Worm (Caenorhabditis elegans) whole organism, young adult: ENCODE measurements around the gene ZC155.2.

ENCODE experiments used
- B0035.1 ChIP-seq: sonication (generic microtip); optimal IDR thresholded peaks from 2 replicates; lab custom pipeline; 2016; ENCODE audit warnings: missing genetic modification characterization, mild to moderate bottlenecking, missing compliant biosample characterization, missing genotype, missing genetic modification reagents
- F22D6.2 ChIP-seq: sonication (generic microtip); optimal IDR thresholded peaks from 2 replicates; lab custom pipeline; 2016; ENCODE audit warnings: mild to moderate bottlenecking, missing genetic modification characterization, missing compliant biosample characterization
- F55B11.4 ChIP-seq: sonication (generic microtip); optimal IDR thresholded peaks from 2 replicates; lab custom pipeline; 2016; ENCODE audit warnings: missing compliant biosample characterization, missing genetic modification characterization, borderline replicate concordance; ENCODE audit not compliant: insufficient read depth
- F57A8.1 ChIP-seq: fragments of 200-800 bp; sonication (Bioruptor generic); optimal IDR thresholded peaks from 2 replicates; lab custom pipeline; 2018; ENCODE audit warnings: mild to moderate bottlenecking, missing genetic modification characterization, moderate library complexity, missing compliant biosample characterization
- T26A5.8 ChIP-seq: sonication (generic microtip); optimal IDR thresholded peaks from 2 replicates; lab custom pipeline; 2016; ENCODE audit warnings: missing genetic modification characterization, missing compliant biosample characterization
- Y53F4B.3 ChIP-seq: fragments of 200-800 bp; sonication (Bioruptor generic); IDR thresholded peaks from 2 replicates; pipeline ENCODE4 v1.3.6; 2022; ENCODE audit warnings: missing genetic modification reagents, missing genetic modification characterization, missing compliant biosample characterization
- Y95B8A.8 ChIP-seq: fragments of 200-800 bp; sonication (Bioruptor generic); IDR thresholded peaks from 2 replicates; pipeline ENCODE4 v1.3.6; 2022; ENCODE audit warnings: missing genetic modification reagents, missing genetic modification characterization, missing compliant biosample characterization
- ZK185.1 ChIP-seq: sonication (generic microtip); optimal IDR thresholded peaks from 2 replicates; lab custom pipeline; 2016; ENCODE audit warnings: mild to moderate bottlenecking, missing genetic modification characterization, missing compliant biosample characterization; ENCODE audit not compliant: poor library complexity, severe bottlenecking
- ama-1 ChIP-seq, 3 experiments: fragments of 150-350 bp in 1 of 3; sonication (generic microtip) in 2 of 3; optimal IDR thresholded peaks; 2 replicates each; lab custom pipeline; 2014 to 2018; ENCODE audit warnings: missing biosample characterization in 2 of 3, missing genetic modification characterization in 2 of 3, missing genetic modification reagents in 2 of 3
- aptf-2 ChIP-seq: fragments of 200-800 bp; sonication (Bioruptor generic); conservative IDR thresholded peaks from 2 replicates; pipeline ENCODE4 v1.3.6; 2022; ENCODE audit warnings: missing genetic modification reagents, missing genetic modification characterization, missing compliant biosample characterization
- attf-5 ChIP-seq: fragments of 200-800 bp; sonication (Bioruptor generic); optimal IDR thresholded peaks from 2 replicates; lab custom pipeline; 2018; ENCODE audit warnings: mild to moderate bottlenecking, missing genetic modification characterization, missing compliant biosample characterization
- attf-6 ChIP-seq: fragments of 200-800 bp; sonication (Bioruptor generic); IDR thresholded peaks from 2 replicates; pipeline ENCODE4 v1.3.6; 2022; ENCODE audit warnings: missing genetic modification reagents, missing genetic modification characterization, missing compliant biosample characterization
- bed-2 ChIP-seq: fragments of 200-800 bp; sonication (Bioruptor generic); IDR thresholded peaks from 2 replicates; pipeline ENCODE4 v1.3.6; 2022; ENCODE audit warnings: missing genetic modification reagents, missing genetic modification characterization, missing compliant biosample characterization
- ccch-3 ChIP-seq: fragments of 200-800 bp; sonication (Bioruptor generic); optimal IDR thresholded peaks from 2 replicates; lab custom pipeline; 2018; ENCODE audit warnings: mild to moderate bottlenecking, missing genetic modification characterization, missing compliant biosample characterization
- ceh-100 ChIP-seq: fragments of 200-800 bp; sonication (Bioruptor generic); IDR thresholded peaks from 2 replicates; pipeline ENCODE4 v1.3.6; 2022; ENCODE audit warnings: missing genetic modification reagents, missing genetic modification characterization, missing compliant biosample characterization
- ceh-40 ChIP-seq: fragments of 200-800 bp; sonication (Bioruptor generic); IDR thresholded peaks from 2 replicates; pipeline ENCODE4 v1.3.6; 2022; ENCODE audit warnings: missing genetic modification characterization, missing compliant biosample characterization
- dpff-1 ChIP-seq: sonication (generic microtip); optimal IDR thresholded peaks from 2 replicates; lab custom pipeline; 2017; ENCODE audit warnings: mild to moderate bottlenecking, missing genetic modification characterization, missing compliant biosample characterization
- dpl-1 ChIP-seq: fragments of 150-350 bp; optimal IDR thresholded peaks from 2 replicates; lab custom pipeline; 2014; ENCODE audit warnings: missing biosample characterization, missing genetic modification reagents, missing genetic modification characterization
- efl-1 ChIP-seq: fragments of 150-350 bp; optimal IDR thresholded peaks from 2 replicates; lab custom pipeline; 2014; ENCODE audit warnings: missing biosample characterization, missing genetic modification reagents, missing genetic modification characterization
- egl-18 ChIP-seq: fragments of 200-800 bp; sonication (Bioruptor generic); IDR thresholded peaks from 2 replicates; pipeline ENCODE4 v1.3.6; 2022; ENCODE audit warnings: missing genetic modification reagents, missing genetic modification characterization, missing compliant biosample characterization
- egl-44 ChIP-seq: fragments of 200-800 bp; sonication (Bioruptor generic); IDR thresholded peaks from 2 replicates; pipeline ENCODE4 v1.3.6; 2022; ENCODE audit warnings: missing genetic modification reagents, missing genetic modification characterization, missing compliant biosample characterization
- egrh-3 ChIP-seq: fragments of 200-800 bp; sonication (Bioruptor generic); IDR thresholded peaks from 2 replicates; pipeline ENCODE4 v1.3.6; 2022; ENCODE audit warnings: missing genetic modification reagents, missing genetic modification characterization, missing compliant biosample characterization
- ekl-4 ChIP-seq: fragments of 200-800 bp; sonication (Bioruptor generic); IDR thresholded peaks from 2 replicates; pipeline ENCODE4 v1.3.6; 2022; ENCODE audit warnings: missing genetic modification reagents, missing genetic modification characterization, missing compliant biosample characterization
- ets-4 ChIP-seq: fragments of 200-800 bp; sonication (Bioruptor generic); optimal IDR thresholded peaks from 2 replicates; lab custom pipeline; 2018; ENCODE audit warnings: mild to moderate bottlenecking, missing genetic modification characterization, missing compliant biosample characterization
- hmg-20 ChIP-seq: fragments of 200-800 bp; sonication (Bioruptor generic); IDR thresholded peaks from 2 replicates; pipeline ENCODE4 v1.3.6; 2022; ENCODE audit warnings: missing genetic modification reagents, missing genetic modification characterization, missing compliant biosample characterization
- hrde-1 ChIP-seq: sonication (generic microtip); optimal IDR thresholded peaks from 2 replicates; lab custom pipeline; 2016; ENCODE audit warnings: missing genetic modification characterization, mild to moderate bottlenecking, missing compliant biosample characterization, moderate library complexity, missing genotype, missing genetic modification reagents, borderline replicate concordance
- lin-35 ChIP-seq, 3 experiments: fragments of 150-350 bp in 2 of 3; sonication (generic microtip) in 1 of 3; optimal IDR thresholded peaks; 2 replicates each; lab custom pipeline; 2014 to 2018; ENCODE audit warnings: missing biosample characterization in 3 of 3, missing genetic modification characterization in 3 of 3, missing genetic modification reagents in 3 of 3
- lin-40 ChIP-seq: sonication (generic microtip); optimal IDR thresholded peaks from 2 replicates; lab custom pipeline; 2016; ENCODE audit warnings: missing genetic modification characterization, mild to moderate bottlenecking, missing compliant biosample characterization, missing genotype, missing genetic modification reagents
- lir-1 ChIP-seq: fragments of 200-800 bp; sonication (Bioruptor generic); conservative IDR thresholded peaks from 2 replicates; pipeline ENCODE4 v1.3.6; 2022; ENCODE audit warnings: missing genetic modification reagents, missing genetic modification characterization, missing compliant biosample characterization
- lsl-1 ChIP-seq: fragments of 200-800 bp; sonication (Bioruptor generic); optimal IDR thresholded peaks from 2 replicates; lab custom pipeline; 2018; ENCODE audit warnings: mild to moderate bottlenecking, missing genetic modification characterization, moderate library complexity, missing compliant biosample characterization
- lsy-27 ChIP-seq: sonication (generic microtip); optimal IDR thresholded peaks from 2 replicates; lab custom pipeline; 2017; ENCODE audit warnings: missing genetic modification characterization, mild to moderate bottlenecking, missing compliant biosample characterization, antibody characterized with exemption, missing genotype, borderline replicate concordance; ENCODE audit not compliant: insufficient read depth
- madf-10 ChIP-seq: sonication (generic microtip); optimal IDR thresholded peaks from 2 replicates; lab custom pipeline; 2016; ENCODE audit warnings: mild to moderate bottlenecking, missing genetic modification characterization, missing compliant biosample characterization
- mcd-1 ChIP-seq: fragments of 200-800 bp; sonication (Bioruptor generic); IDR thresholded peaks from 2 replicates; pipeline ENCODE4 v1.3.6; 2022; ENCODE audit warnings: missing genetic modification reagents, missing genetic modification characterization, missing compliant biosample characterization
- mel-28 ChIP-seq: sonication (generic microtip); optimal IDR thresholded peaks from 2 replicates; lab custom pipeline; 2016; ENCODE audit warnings: borderline replicate concordance, mild to moderate bottlenecking, missing genetic modification characterization, missing compliant biosample characterization
- mes-4 ChIP-seq: sonication (generic microtip); optimal IDR thresholded peaks from 2 replicates; lab custom pipeline; 2016; ENCODE audit warnings: missing genotype, missing genetic modification characterization, missing compliant biosample characterization
- nfya-1 ChIP-seq: sonication (generic microtip); optimal IDR thresholded peaks from 2 replicates; lab custom pipeline; 2017; ENCODE audit warnings: antibody characterized with exemption, missing compliant biosample characterization, missing genetic modification characterization, borderline replicate concordance; ENCODE audit not compliant: insufficient read depth
- nhr-27 ChIP-seq: fragments of 200-800 bp; sonication (Bioruptor generic); optimal IDR thresholded peaks from 2 replicates; lab custom pipeline; 2018; ENCODE audit warnings: mild to moderate bottlenecking, missing genetic modification characterization, moderate library complexity, missing compliant biosample characterization
- nhr-80 ChIP-seq: sonication (generic microtip); optimal IDR thresholded peaks from 2 replicates; lab custom pipeline; 2016; ENCODE audit warnings: missing genetic modification characterization, missing compliant biosample characterization
- pbrm-1 ChIP-seq: fragments of 200-800 bp; sonication (Bioruptor generic); IDR thresholded peaks from 2 replicates; pipeline ENCODE4 v1.3.6; 2022; ENCODE audit warnings: missing genetic modification reagents, missing genetic modification characterization, missing compliant biosample characterization
- rec-8 ChIP-seq, 2 experiments: sonication (generic microtip); optimal IDR thresholded peaks; 2 replicates each; lab custom pipeline; 2016; ENCODE audit warnings: mild to moderate bottlenecking in 2 of 2, missing genetic modification characterization in 2 of 2, missing genetic modification reagents in 2 of 2, missing genotype in 2 of 2, missing biosample characterization in 1 of 2, missing compliant biosample characterization in 1 of 2, moderate library complexity in 1 of 2
- sdz-38 ChIP-seq: sonication (generic microtip); optimal IDR thresholded peaks from 2 replicates; lab custom pipeline; 2016; ENCODE audit warnings: missing genotype, missing genetic modification characterization, missing compliant biosample characterization
- snpc-1.1 ChIP-seq: sonication (generic microtip); optimal IDR thresholded peaks from 2 replicates; lab custom pipeline; 2017; ENCODE audit warnings: missing genetic modification characterization, mild to moderate bottlenecking, missing compliant biosample characterization, antibody characterized with exemption, moderate library complexity, missing genotype, missing genetic modification reagents; ENCODE audit not compliant: insufficient read depth
- snpc-3.4 ChIP-seq: sonication (generic microtip); optimal IDR thresholded peaks from 2 replicates; lab custom pipeline; 2017; ENCODE audit warnings: missing genetic modification characterization, mild to moderate bottlenecking, missing compliant biosample characterization, antibody characterized with exemption, moderate library complexity, missing genotype, missing genetic modification reagents
- tbp1 ChIP-seq: fragments of 200-800 bp; sonication (Bioruptor generic); optimal IDR thresholded peaks from 2 replicates; lab custom pipeline; 2018; ENCODE audit warnings: mild to moderate bottlenecking, missing genetic modification characterization, missing compliant biosample characterization
- unc-62 ChIP-seq: fragments of 150-350 bp; optimal IDR thresholded peaks from 2 replicates; lab custom pipeline; 2014; ENCODE audit warnings: missing biosample characterization, missing genetic modification reagents, missing genetic modification characterization
- ztf-26 ChIP-seq: sonication (generic microtip); optimal IDR thresholded peaks from 2 replicates; lab custom pipeline; 2017; ENCODE audit warnings: missing genetic modification characterization, missing compliant biosample characterization

Gene ZC155.2

DNA sequence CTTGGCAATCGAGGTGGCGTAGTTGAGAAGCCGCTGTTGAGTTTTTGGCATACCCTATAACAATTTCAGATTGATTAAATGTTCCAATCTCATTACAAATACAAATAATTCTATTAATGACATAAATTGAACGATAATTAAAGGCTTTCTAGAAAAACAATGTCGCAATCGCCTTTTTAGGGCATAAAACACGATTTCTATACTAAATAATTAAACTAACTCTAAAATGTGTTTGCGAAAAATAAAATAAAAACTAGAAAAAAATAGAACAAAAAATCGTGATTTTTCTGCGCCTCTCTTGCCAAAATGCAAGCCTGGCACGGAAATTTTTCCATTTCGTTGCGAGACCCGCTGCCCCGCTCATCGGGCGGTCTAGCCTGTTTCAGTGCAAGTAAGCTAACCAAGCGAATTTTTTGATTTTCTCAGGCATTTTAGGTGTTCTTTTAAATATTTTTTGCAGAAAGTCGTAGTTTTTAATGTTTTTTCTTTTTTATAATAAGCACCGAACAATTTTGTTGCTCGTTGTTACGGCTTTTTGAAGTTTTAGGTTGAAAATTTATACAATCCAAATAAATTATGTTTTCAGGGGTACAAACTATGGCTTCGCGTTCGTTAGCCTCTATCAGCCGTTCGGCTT lies 9.2 kb downstream of the ZC155.2 start, which contains the start of the genes C34E10.12, C34E10.10 and atp-2 (continued):
- TF ChIP-seq attf-5 (GFP tag; lab: Kevin White, UChicago): peak; percentile 82
- TF ChIP-seq mel-28 (tag; lab: Kevin White, UChicago): no peak
- no peak for TF ChIP-seq egl-18 (GFP tag; lab: Robert Waterston, UW)
- no peak for TF ChIP-seq sdz-38
- TF ChIP-seq ceh-40: no peak
- TF ChIP-seq Y95B8A.8 (GFP tag; lab: Robert Waterston, UW): no peak
- no peak for TF ChIP-seq efl-1 (GFP tag; lab: Kevin White, UChicago)
- TF ChIP-seq ama-1 (optimal IDR thresholded peaks at IDR 0.05; lab: Kevin White, UChicago): no peak
- no peak for TF ChIP-seq ama-1 (GFP tag; optimal IDR thresholded peaks at IDR 0.05; lab: Kevin White, UChicago)
- no peak for TF ChIP-seq nfya-1 (tag; lab: Kevin White, UChicago)
- peak; percentile 59 for TF ChIP-seq ekl-4 (GFP tag; lab: Robert Waterston, UW)
- peak; percentile 61 for TF ChIP-seq tbp1 (GFP tag; lab: Kevin White, UChicago)
- no peak for TF ChIP-seq egl-44
- TF ChIP-seq mcd-1 (GFP tag; lab: Robert Waterston, UW): peak; percentile 73
- TF ChIP-seq T26A5.8 (tag; lab: Kevin White, UChicago): no peak
- no peak for TF ChIP-seq hmg-20 (GFP tag; lab: Robert Waterston, UW)
- TF ChIP-seq ceh-100: peak; percentile 57; the same call in 1 of the 2 replicates
- peak; percentile 48 for TF ChIP-seq snpc-1.1
- TF ChIP-seq lsy-27 (tag; lab: Kevin White, UChicago): no peak
- TF ChIP-seq aptf-2 (GFP tag; lab: Robert Waterston, UW): no peak
- no peak for TF ChIP-seq nhr-27 (tag; lab: Kevin White, UChicago)
- TF ChIP-seq ztf-26 (tag; lab: Kevin White, UChicago): peak; percentile 19
- peak; percentile 64 for TF ChIP-seq lin-40 (tag; lab: Kevin White, UChicago)
- peak; percentile 62 for TF ChIP-seq snpc-3.4 (tag; lab: Kevin White, UChicago)
- TF ChIP-seq F22D6.2: no peak
- no peak for TF ChIP-seq ets-4 (GFP tag; lab: Kevin White, UChicago)
- peak; percentile 54 for TF ChIP-seq madf-10
- peak; percentile 50 for TF ChIP-seq egrh-3 (GFP tag; lab: Robert Waterston, UW)
- no peak for TF ChIP-seq hrde-1 (tag; lab: Kevin White, UChicago)
- TF ChIP-seq lir-1 (GFP tag; lab: Robert Waterston, UW): no peak
- TF ChIP-seq dpl-1 (GFP tag; lab: Kevin White, UChicago): peak; percentile 58
- no peak for TF ChIP-seq attf-6 (GFP tag; lab: Robert Waterston, UW)
- peak; percentile 50; the same call in 1 of the 2 replicates for TF ChIP-seq pbrm-1 (GFP tag; lab: Robert Waterston, UW)
- peak; percentile 47 for TF ChIP-seq lsl-1 (GFP tag; lab: Kevin White, UChicago)
- TF ChIP-seq unc-62 (GFP tag; lab: Kevin White, UChicago): no peak
- no peak for TF ChIP-seq Y53F4B.3 (GFP tag; lab: Robert Waterston, UW)
- TF ChIP-seq F57A8.1 (GFP tag; lab: Kevin White, UChicago): no peak
- peak; percentile 68 for TF ChIP-seq ZK185.1 (tag; lab: Kevin White, UChicago)
- peak; percentile 38 for TF ChIP-seq nhr-80 (tag; lab: Kevin White, UChicago)
- TF ChIP-seq lin-35 (GFP tag; optimal IDR thresholded peaks at IDR 0.05; lab: Kevin White, UChicago): peak in 1 of 3 experiments; percentile 76
- no peak for TF ChIP-seq B0035.1 (tag; lab: Kevin White, UChicago)
- TF ChIP-seq mes-4 (tag; lab: Kevin White, UChicago): no peak
- no peak for TF ChIP-seq rec-8 (tag; optimal IDR thresholded peaks at IDR 0.05; lab: Kevin White, UChicago)
- no peak for TF ChIP-seq ccch-3
- no peak for TF ChIP-seq bed-2
- no peak for TF ChIP-seq F55B11.4 (tag; lab: Kevin White, UChicago)
- no peak for TF ChIP-seq dpff-1 (tag; lab: Kevin White, UChicago)
